Fruit fly (Drosophila melanogaster) Kc167 (cell line): ENCODE data around the gene Prosbeta2.

Source experiments
- Myc ChIP-seq: fragments of >200 bp; optimal IDR thresholded peaks from 2 replicates; lab custom pipeline; 2017; ENCODE audit warnings: missing external identifiers
- Sin3A ChIP-seq: fragments of >200 bp; optimal IDR thresholded peaks from 2 replicates; lab custom pipeline; 2018; ENCODE audit warnings: missing external identifiers
- h ChIP-seq: fragments of >200 bp; optimal IDR thresholded peaks from 3 replicates; lab custom pipeline; 2018; ENCODE audit warnings: missing external identifiers
- insv ChIP-seq: fragments of >200 bp; optimal IDR thresholded peaks from 3 replicates; lab custom pipeline; 2018; ENCODE audit warnings: missing external identifiers
- psq ChIP-seq: fragments of >200 bp; optimal IDR thresholded peaks from 2 replicates; lab custom pipeline; 2017; ENCODE audit warnings: missing external identifiers
- ttk ChIP-seq: sonication (Bioruptor generic); optimal IDR thresholded peaks from 2 replicates; lab custom pipeline; 2017; ENCODE audit warnings: missing external identifiers

Gene Prosbeta2

dm6 chr3L:14977536-14978495 is 21.9 kb upstream of the Prosbeta2 start:
- TF ChIP-seq Myc (no peak), psq (no peak), insv (lab: Kevin White, UChicago) (no peak)

dm6 chr3L:14978496-14978894 is 21.3 kb upstream of the Prosbeta2 start:
- TF ChIP-seq h (lab: Kevin White, UChicago) (no peak), Sin3A (no peak), insv (lab: Kevin White, UChicago) (no peak), psq (no peak), Myc (no peak), ttk (lab: Kevin White, UChicago) (no peak)

dm6 chr3L:14979332-14979731 is 20.4 kb upstream of the Prosbeta2 start, which contains the start of gene CG3349:
Gene CG3349, plus strand, starts transcription at chr3L:14979620.
- no peak for TF ChIP-seq psq
- TF ChIP-seq ttk (lab: Kevin White, UChicago) = no peak
- TF ChIP-seq insv (lab: Kevin White, UChicago) = no peak
- no peak for TF ChIP-seq Sin3A
- no peak for TF ChIP-seq h (lab: Kevin White, UChicago)
- no peak for TF ChIP-seq Myc

- TF ChIP-seq h (lab: Kevin White, UChicago) = no peak
These were observed 19.7 kb upstream of the Prosbeta2 start for dm6 chr3L:14980038-14980437.

- TF ChIP-seq Sin3A = no peak
- no peak for TF ChIP-seq ttk (lab: Kevin White, UChicago)
- no peak for TF ChIP-seq insv (lab: Kevin White, UChicago)
- no peak for TF ChIP-seq Myc
- no peak for TF ChIP-seq psq
- no peak for TF ChIP-seq h (lab: Kevin White, UChicago)
These were observed 17.1 kb upstream of the Prosbeta2 start, which contains the start of gene CG5114 for dm6 chr3L:14982675-14983084. Gene CG5114, plus strand, starts transcription at chr3L:14982835.

- TF ChIP-seq h (lab: Kevin White, UChicago) = no peak
- no peak for TF ChIP-seq insv (lab: Kevin White, UChicago)
- no peak for TF ChIP-seq ttk (lab: Kevin White, UChicago)
- TF ChIP-seq Myc = no peak
- TF ChIP-seq Sin3A = no peak
- TF ChIP-seq psq = no peak
These were observed 15.1 kb upstream of the Prosbeta2 start, which contains the start of gene mnd for dm6 chr3L:14984521-14985150. Gene mnd, plus strand, starts transcription at chr3L:14985100.

- TF ChIP-seq h (lab: Kevin White, UChicago) (no peak), Myc (no peak), insv (lab: Kevin White, UChicago) (no peak), psq (no peak), ttk (lab: Kevin White, UChicago) (no peak), Sin3A (no peak)
These were observed 13.3 kb upstream of the Prosbeta2 start for dm6 chr3L:14986340-14986916.

- TF ChIP-seq Sin3A = no peak
- TF ChIP-seq psq = no peak
- TF ChIP-seq h (lab: Kevin White, UChicago) = no peak
- no peak for TF ChIP-seq insv (lab: Kevin White, UChicago)
- TF ChIP-seq ttk (lab: Kevin White, UChicago) = no peak
- TF ChIP-seq Myc = no peak
These were observed 12.5 kb upstream of the Prosbeta2 start for dm6 chr3L:14986984-14987896.

- TF ChIP-seq Myc (no peak), h (lab: Kevin White, UChicago) (no peak), Sin3A (no peak), ttk (lab: Kevin White, UChicago) (no peak), psq (no peak), insv (lab: Kevin White, UChicago) (no peak)
These were observed 11.5 kb upstream of the Prosbeta2 start for dm6 chr3L:14988231-14988630.

dm6 chr3L:14989879-14990278 is 9.9 kb upstream of the Prosbeta2 start:
- TF ChIP-seq psq = no peak
- TF ChIP-seq Myc = no peak
- TF ChIP-seq h (lab: Kevin White, UChicago) = no peak
- no peak for TF ChIP-seq Sin3A
- TF ChIP-seq insv (lab: Kevin White, UChicago) = no peak
- no peak for TF ChIP-seq ttk (lab: Kevin White, UChicago)

- TF ChIP-seq insv (lab: Kevin White, UChicago) (no peak), ttk (lab: Kevin White, UChicago) (no peak), Sin3A (no peak), Myc (no peak), h (lab: Kevin White, UChicago) (no peak), psq (no peak)
These were observed 7.7 kb upstream of the Prosbeta2 start, which contains the start of gene Zip71B for dm6 chr3L:14992025-14992424. Gene Zip71B, plus strand, starts transcription at chr3L:14992289.
